Fruit fly (Drosophila melanogaster) whole organism: Measurements from ENCODE around the gene RpL13A.

Experiments used
- EcR ChIP-seq, 2 experiments: fragments of >200 bp; optimal IDR thresholded peaks; 2 replicates each; lab custom pipeline; 2017; ENCODE audit warnings: missing biosample characterization in 2 of 2, missing genetic modification characterization in 2 of 2, missing genetic modification reagents in 2 of 2
- pan ChIP-seq: fragments of >200 bp; optimal IDR thresholded peaks from 2 replicates; lab custom pipeline; 2017
- psq ChIP-seq: fragments of >200 bp; optimal IDR thresholded peaks from 2 replicates; lab custom pipeline; 2017
- usp ChIP-seq: fragments of >200 bp; optimal IDR thresholded peaks from 2 replicates; lab custom pipeline; 2017; ENCODE audit warnings: missing biosample characterization, missing genetic modification characterization, mixed read lengths

DNA sequence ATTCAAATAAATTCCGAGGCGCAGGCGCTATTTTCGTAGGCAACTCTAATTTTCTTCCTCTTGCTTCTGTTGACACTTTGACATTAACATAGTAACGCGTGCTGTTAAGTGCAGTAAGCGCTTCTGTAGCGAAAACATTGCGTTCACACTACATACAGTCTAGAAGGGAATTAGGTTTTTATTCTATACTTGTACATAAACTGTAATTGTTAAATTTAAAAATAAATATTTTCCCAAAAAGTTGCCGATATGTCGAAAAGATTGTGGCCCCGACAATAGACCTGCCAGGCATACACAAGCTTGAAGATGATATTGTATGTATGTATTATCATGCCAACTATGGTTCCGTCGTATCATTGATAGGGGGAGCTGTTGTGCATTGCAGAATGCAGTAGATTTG, 17.8 kb upstream of the RpL13A start, which contains the start of gene asl:
- no peak for TF ChIP-seq EcR (GFP tag; optimal IDR thresholded peaks at IDR 0.05; lab: Kevin White, UChicago)
- no peak for TF ChIP-seq psq (lab: Kevin White, UChicago)
- TF ChIP-seq usp (GFP tag; lab: Kevin White, UChicago): no peak
- TF ChIP-seq pan (lab: Kevin White, UChicago): no peak
